Fruit fly (Drosophila melanogaster) S2 (cell line): ENCODE results near the gene CG42331.

ENCODE experiments used
- CG8478 ChIP-seq: fragments of >200 bp; optimal IDR thresholded peaks from 2 replicates; lab custom pipeline; 2018
- CTCF ChIP-seq, 2 experiments: fragments of >200 bp; optimal IDR thresholded peaks; 2 replicates each; lab custom pipeline; 2018

DNA sequence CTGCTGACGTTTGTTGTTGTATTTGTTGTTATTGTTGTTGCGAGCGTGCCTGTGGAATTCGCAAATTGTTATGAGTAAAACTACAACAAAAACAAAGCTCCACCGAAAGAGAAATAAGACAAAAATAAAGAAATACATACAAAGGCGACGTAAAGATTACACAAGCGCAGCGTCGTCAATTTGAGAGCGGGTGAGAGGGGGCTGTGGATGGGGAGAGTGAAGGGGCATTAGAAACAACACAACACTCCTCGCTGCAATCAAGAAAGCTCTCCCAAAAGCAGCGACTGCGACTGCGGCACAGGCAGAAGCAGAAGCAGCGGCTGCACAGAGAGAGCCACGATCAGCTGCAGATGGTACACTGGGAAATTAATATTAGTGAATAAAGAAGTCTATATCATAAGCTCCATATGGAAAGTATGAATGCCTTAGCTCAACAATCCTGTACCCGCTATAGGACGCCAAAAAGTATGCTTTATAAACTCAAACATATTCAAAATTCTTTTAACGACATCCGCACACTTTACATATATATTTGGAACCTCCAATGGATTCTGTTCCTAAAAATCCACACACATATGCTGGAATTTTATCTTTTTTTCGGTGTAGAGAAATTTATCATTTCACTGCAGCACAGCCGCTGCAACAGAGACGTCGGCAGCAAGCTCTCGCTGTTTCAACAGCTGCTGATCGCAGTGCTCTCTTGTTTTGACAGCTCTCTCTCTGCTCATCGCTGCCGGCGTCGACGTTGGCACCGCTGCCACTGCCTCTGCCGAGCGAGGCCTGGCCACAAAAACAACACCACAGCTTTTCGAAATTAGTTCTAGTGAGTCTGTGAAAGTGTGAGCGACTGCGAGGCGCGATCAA lies 3.2 kb upstream of the CG42331 start, which contains the start of gene CG13631:
- TF ChIP-seq CG8478 = no peak
- no peak for TF ChIP-seq CTCF (optimal IDR thresholded peaks at IDR 0.05; lab: Kevin White, UChicago)
